Fruit fly (Drosophila melanogaster) whole organism, adult: Measurements from ENCODE around the gene MYPT-75D.

Experiments
- CG11617 ChIP-seq: fragments of 200-800 bp; sonication (Bioruptor generic); optimal IDR thresholded peaks from 2 replicates; lab custom pipeline; 2017; ENCODE audit warnings: mild to moderate bottlenecking, missing biosample characterization, missing genetic modification reagents, missing genetic modification characterization
- Crg-1 ChIP-seq: fragments of 200-800 bp; sonication (Bioruptor generic); optimal IDR thresholded peaks from 2 replicates; lab custom pipeline; 2016; ENCODE audit warnings: missing biosample characterization, missing genetic modification characterization
- tj ChIP-seq: fragments of 200-800 bp; sonication (Bioruptor generic); optimal IDR thresholded peaks from 3 replicates; lab custom pipeline; 2017; ENCODE audit warnings: missing biosample characterization, mild to moderate bottlenecking, missing genetic modification characterization, moderate library complexity

- no peak for TF ChIP-seq tj
- no peak for TF ChIP-seq CG11617 (GFP tag; lab: Kevin White, UChicago)
- no peak for TF ChIP-seq Crg-1
Observed at dm6 chr3L:18665594-18665993, 39.8 kb downstream of the MYPT-75D start.
